Fruit fly (Drosophila melanogaster) whole organism, embryonic: ENCODE measurements around the gene SamDC.
A peak's percentile ranks its signal among the peaks of the same experiment; 100 is the strongest.

ENCODE experiments used
- Abd-B ChIP-seq: fragments of 200-800 bp; sonication (Bioruptor generic); optimal IDR thresholded peaks from 2 replicates; lab custom pipeline; 2018; ENCODE audit warnings: missing biosample characterization, mild to moderate bottlenecking, missing genetic modification characterization, moderate library complexity
- CG10321 ChIP-seq: fragments of 200-800 bp; sonication (Bioruptor generic); IDR thresholded peaks from 2 replicates; pipeline ENCODE4 v1.3.6; 2022; ENCODE audit warnings: missing biosample characterization, missing genetic modification characterization
- CG17385 ChIP-seq: fragments of 200-800 bp; sonication (Bioruptor generic); optimal IDR thresholded peaks from 3 replicates; lab custom pipeline; 2018; ENCODE audit warnings: missing biosample characterization, mild to moderate bottlenecking, missing genetic modification characterization
- CG17568 ChIP-seq: fragments of 200-800 bp; sonication (Bioruptor generic); optimal IDR thresholded peaks from 2 replicates; lab custom pipeline; 2018; ENCODE audit warnings: missing biosample characterization, mild to moderate bottlenecking, missing genetic modification characterization, moderate library complexity
- CG17612 ChIP-seq: fragments of 200-800 bp; sonication (Bioruptor generic); IDR thresholded peaks from 2 replicates; pipeline ENCODE4 v1.3.6; 2022; ENCODE audit warnings: missing biosample characterization, missing genetic modification characterization
- CG18619 ChIP-seq: fragments of 200-800 bp; sonication (Bioruptor generic); optimal IDR thresholded peaks from 3 replicates; lab custom pipeline; 2017; ENCODE audit warnings: missing biosample characterization, mild to moderate bottlenecking, missing genetic modification characterization
- CG2120 ChIP-seq: fragments of 200-800 bp; sonication (Bioruptor generic); optimal IDR thresholded peaks from 3 replicates; lab custom pipeline; 2016; ENCODE audit warnings: missing biosample characterization, missing genetic modification characterization
- CG32532 ChIP-seq: fragments of 200-800 bp; sonication (Bioruptor generic); IDR thresholded peaks from 2 replicates; pipeline ENCODE4 v1.3.6; 2022; ENCODE audit warnings: missing biosample characterization, missing genetic modification characterization
- CG4424 ChIP-seq: fragments of 200-800 bp; sonication (Bioruptor generic); optimal IDR thresholded peaks from 3 replicates; lab custom pipeline; 2016; ENCODE audit warnings: missing biosample characterization, missing genetic modification characterization
- CG4617 ChIP-seq: fragments of 200-800 bp; sonication (Bioruptor generic); optimal IDR thresholded peaks from 3 replicates; lab custom pipeline; 2016; ENCODE audit warnings: missing biosample characterization, missing genetic modification characterization, borderline replicate concordance
- CG7745 ChIP-seq: fragments of 200-800 bp; sonication (Bioruptor generic); optimal IDR thresholded peaks from 2 replicates; lab custom pipeline; 2018; ENCODE audit warnings: missing biosample characterization, mild to moderate bottlenecking, missing genetic modification characterization, moderate library complexity
- CG9609 ChIP-seq: fragments of 200-800 bp; sonication (Bioruptor generic); optimal IDR thresholded peaks from 3 replicates; lab custom pipeline; 2016; ENCODE audit warnings: missing biosample characterization, missing genetic modification characterization
- CTCF ChIP-seq: fragments of 200-800 bp; sonication (Bioruptor generic); optimal IDR thresholded peaks from 2 replicates; lab custom pipeline; 2017; ENCODE audit warnings: missing biosample characterization, mild to moderate bottlenecking, missing genetic modification characterization, moderate library complexity
- D19A ChIP-seq: fragments of 200-800 bp; optimal IDR thresholded peaks from 3 replicates; lab custom pipeline; 2019; ENCODE audit warnings: missing biosample characterization, mild to moderate bottlenecking, missing genetic modification characterization, moderate library complexity
- Dll ChIP-seq: fragments of 200-800 bp; sonication (Bioruptor generic); IDR thresholded peaks from 4 replicates; pipeline ENCODE4 v1.3.6; 2022; ENCODE audit warnings: missing biosample characterization, missing genetic modification characterization; ENCODE audit not compliant: partially characterized antibody
- E2f2 ChIP-seq: fragments of 200-800 bp; sonication (Bioruptor generic); IDR thresholded peaks from 2 replicates; pipeline ENCODE4 v1.3.6; 2022; ENCODE audit warnings: missing biosample characterization, missing genetic modification characterization
- HHEX ChIP-seq: fragments of 200-800 bp; sonication (Bioruptor generic); optimal IDR thresholded peaks from 3 replicates; lab custom pipeline; 2017; ENCODE audit warnings: missing biosample characterization, mild to moderate bottlenecking, missing genetic modification characterization, missing genetic modification reagents
- HLH4C ChIP-seq: fragments of 200-800 bp; sonication (Bioruptor generic); IDR thresholded peaks from 3 replicates; pipeline ENCODE4 v1.3.6; 2022; ENCODE audit warnings: missing biosample characterization, missing genetic modification characterization; ENCODE audit not compliant: partially characterized antibody
- Hmx ChIP-seq: fragments of 200-800 bp; sonication (Bioruptor generic); optimal IDR thresholded peaks from 2 replicates; lab custom pipeline; 2016; ENCODE audit warnings: missing biosample characterization, missing genetic modification characterization
- MESR4 ChIP-seq: fragments of 200-800 bp; sonication (Bioruptor generic); optimal IDR thresholded peaks from 2 replicates; lab custom pipeline; 2018; ENCODE audit warnings: missing biosample characterization, mild to moderate bottlenecking, missing genetic modification characterization, moderate library complexity
- Optix ChIP-seq: fragments of 200-800 bp; sonication (Bioruptor generic); IDR thresholded peaks from 3 replicates; pipeline ENCODE4 v1.3.6; 2022; ENCODE audit warnings: missing biosample characterization, missing genetic modification characterization
- Rx ChIP-seq: fragments of 200-800 bp; sonication (Bioruptor generic); IDR thresholded peaks from 2 replicates; pipeline ENCODE4 v1.3.6; 2022; ENCODE audit warnings: missing biosample characterization, missing genetic modification characterization
- Sin3A ChIP-seq: fragments of >200 bp; optimal IDR thresholded peaks from 2 replicates; lab custom pipeline; 2018
- Sox100B ChIP-seq: fragments of 200-800 bp; sonication (Bioruptor generic); optimal IDR thresholded peaks from 3 replicates; lab custom pipeline; 2018; ENCODE audit warnings: missing biosample characterization, mild to moderate bottlenecking, missing genetic modification characterization
- Xrp1 ChIP-seq: fragments of 200-800 bp; sonication (Bioruptor generic); IDR thresholded peaks from 2 replicates; pipeline ENCODE4 v1.3.6; 2022; ENCODE audit warnings: missing biosample characterization, missing genetic modification characterization
- abd-A ChIP-seq: fragments of 200-800 bp; sonication (Bioruptor generic); optimal IDR thresholded peaks from 3 replicates; lab custom pipeline; 2019; ENCODE audit warnings: missing biosample characterization, mild to moderate bottlenecking, missing genetic modification characterization, moderate library complexity
- ash1 ChIP-seq: fragments of 200-800 bp; sonication (Bioruptor generic); optimal IDR thresholded peaks from 2 replicates; lab custom pipeline; 2018; ENCODE audit warnings: missing biosample characterization, mild to moderate bottlenecking, missing genetic modification characterization
- btn ChIP-seq: fragments of 200-800 bp; sonication (Bioruptor generic); optimal IDR thresholded peaks from 2 replicates; lab custom pipeline; 2016; ENCODE audit warnings: missing biosample characterization, missing genetic modification characterization
- chif ChIP-seq, 2 experiments: fragments of 200-800 bp; sonication (Bioruptor generic); optimal IDR thresholded peaks; 3 replicates each; lab custom pipeline; 2016; ENCODE audit warnings: missing biosample characterization in 2 of 2, missing genetic modification characterization in 2 of 2
- chn ChIP-seq: fragments of 200-800 bp; sonication (Bioruptor generic); optimal IDR thresholded peaks from 2 replicates; lab custom pipeline; 2016; ENCODE audit warnings: missing biosample characterization, missing genetic modification characterization
- corto ChIP-seq: fragments of 200-800 bp; sonication (Bioruptor generic); optimal IDR thresholded peaks from 2 replicates; lab custom pipeline; 2016; ENCODE audit warnings: missing biosample characterization, mild to moderate bottlenecking, missing genetic modification characterization, moderate library complexity
- disco-r ChIP-seq: fragments of 200-800 bp; sonication (Bioruptor generic); optimal IDR thresholded peaks from 2 replicates; lab custom pipeline; 2016; ENCODE audit warnings: missing biosample characterization, missing genetic modification characterization
- eve ChIP-seq, 2 experiments: fragments of >200 bp; optimal IDR thresholded peaks; 2 replicates each; lab custom pipeline; 2017; ENCODE audit warnings: missing biosample characterization in 2 of 2, missing genetic modification characterization in 2 of 2
- ewg ChIP-seq: fragments of 200-800 bp; sonication (Bioruptor generic); optimal IDR thresholded peaks from 3 replicates; lab custom pipeline; 2017; ENCODE audit warnings: mild to moderate bottlenecking, missing biosample characterization, missing genetic modification reagents, missing genetic modification characterization
- gem ChIP-seq: fragments of 200-800 bp; sonication (Bioruptor generic); optimal IDR thresholded peaks from 2 replicates; lab custom pipeline; 2019; ENCODE audit warnings: missing biosample characterization, mild to moderate bottlenecking, missing genetic modification characterization, moderate library complexity
- gfzf ChIP-seq: fragments of 200-800 bp; sonication (Bioruptor generic); optimal IDR thresholded peaks from 2 replicates; lab custom pipeline; 2016; ENCODE audit warnings: missing biosample characterization, mild to moderate bottlenecking, missing genetic modification characterization, moderate library complexity
- hkb ChIP-seq, 2 experiments: fragments of 200-800 bp in 1 of 2; fragments of >200 bp in 1 of 2; sonication (Bioruptor generic) in 1 of 2; IDR thresholded peaks in 1 of 2; optimal IDR thresholded peaks in 1 of 2; 2 replicates each; pipeline versions ENCODE4 v1.3.6 to Lab custom; 2017 to 2022; ENCODE audit warnings: missing biosample characterization in 1 of 2, missing genetic modification characterization in 1 of 2
- jumu ChIP-seq: fragments of 200-800 bp; sonication (Bioruptor generic); optimal IDR thresholded peaks from 3 replicates; lab custom pipeline; 2016; ENCODE audit warnings: missing biosample characterization, missing genetic modification characterization
- ken ChIP-seq: fragments of 200-800 bp; sonication (Bioruptor generic); IDR thresholded peaks from 3 replicates; pipeline ENCODE4 v1.3.6; 2022; ENCODE audit warnings: missing biosample characterization, missing genetic modification characterization
- klu ChIP-seq: fragments of 200-800 bp; sonication (Bioruptor generic); IDR thresholded peaks from 2 replicates; pipeline ENCODE4 v1.3.6; 2022; ENCODE audit warnings: missing biosample characterization, missing genetic modification characterization
- lola ChIP-seq, 3 experiments: fragments of >200 bp in 2 of 3; fragments of 200-800 bp in 1 of 3; sonication (Bioruptor generic) in 1 of 3; optimal IDR thresholded peaks; 2 replicates each; lab custom pipeline; 2017 to 2019; ENCODE audit warnings: missing biosample characterization in 3 of 3, missing genetic modification characterization in 3 of 3, mild to moderate bottlenecking in 1 of 3, moderate library complexity in 1 of 3
- mirr ChIP-seq: fragments of 200-800 bp; sonication (Bioruptor generic); optimal IDR thresholded peaks from 3 replicates; lab custom pipeline; 2018; ENCODE audit warnings: missing biosample characterization, mild to moderate bottlenecking, missing genetic modification characterization
- nerfin-1 ChIP-seq: fragments of 200-800 bp; sonication (Bioruptor generic); optimal IDR thresholded peaks from 3 replicates; lab custom pipeline; 2019; ENCODE audit warnings: missing biosample characterization, mild to moderate bottlenecking, missing genetic modification characterization, moderate library complexity
- peb ChIP-seq: fragments of 200-800 bp; sonication (Bioruptor generic); IDR thresholded peaks from 2 replicates; pipeline ENCODE4 v1.3.6; 2022; ENCODE audit warnings: missing biosample characterization, missing genetic modification characterization
- psq ChIP-seq: fragments of 200-800 bp; sonication (Bioruptor generic); optimal IDR thresholded peaks from 2 replicates; lab custom pipeline; 2017; ENCODE audit warnings: missing biosample characterization, missing genetic modification characterization
- seq ChIP-seq: fragments of 200-800 bp; sonication (Bioruptor generic); IDR thresholded peaks from 2 replicates; pipeline ENCODE4 v1.3.6; 2022; ENCODE audit warnings: missing biosample characterization, missing genetic modification characterization
- sima ChIP-seq: fragments of 200-800 bp; sonication (Bioruptor generic); optimal IDR thresholded peaks from 2 replicates; lab custom pipeline; 2016; ENCODE audit warnings: missing biosample characterization, missing genetic modification characterization
- stc ChIP-seq: fragments of 200-800 bp; sonication (Bioruptor generic); IDR thresholded peaks from 2 replicates; pipeline ENCODE4 v1.3.6; 2022; ENCODE audit warnings: missing biosample characterization, missing genetic modification characterization
- tll ChIP-seq, 2 experiments: fragments of 200-800 bp in 1 of 2; fragments of >200 bp in 1 of 2; sonication (Bioruptor generic) in 1 of 2; optimal IDR thresholded peaks; 2 replicates each; lab custom pipeline; 2017 to 2019; ENCODE audit warnings: missing biosample characterization in 2 of 2, missing genetic modification characterization in 2 of 2, mild to moderate bottlenecking in 1 of 2, moderate library complexity in 1 of 2
- unpg ChIP-seq: fragments of 200-800 bp; sonication (Bioruptor generic); optimal IDR thresholded peaks from 3 replicates; lab custom pipeline; 2018; ENCODE audit warnings: missing biosample characterization, mild to moderate bottlenecking, missing genetic modification characterization, moderate library complexity

The SamDC gene

DNA sequence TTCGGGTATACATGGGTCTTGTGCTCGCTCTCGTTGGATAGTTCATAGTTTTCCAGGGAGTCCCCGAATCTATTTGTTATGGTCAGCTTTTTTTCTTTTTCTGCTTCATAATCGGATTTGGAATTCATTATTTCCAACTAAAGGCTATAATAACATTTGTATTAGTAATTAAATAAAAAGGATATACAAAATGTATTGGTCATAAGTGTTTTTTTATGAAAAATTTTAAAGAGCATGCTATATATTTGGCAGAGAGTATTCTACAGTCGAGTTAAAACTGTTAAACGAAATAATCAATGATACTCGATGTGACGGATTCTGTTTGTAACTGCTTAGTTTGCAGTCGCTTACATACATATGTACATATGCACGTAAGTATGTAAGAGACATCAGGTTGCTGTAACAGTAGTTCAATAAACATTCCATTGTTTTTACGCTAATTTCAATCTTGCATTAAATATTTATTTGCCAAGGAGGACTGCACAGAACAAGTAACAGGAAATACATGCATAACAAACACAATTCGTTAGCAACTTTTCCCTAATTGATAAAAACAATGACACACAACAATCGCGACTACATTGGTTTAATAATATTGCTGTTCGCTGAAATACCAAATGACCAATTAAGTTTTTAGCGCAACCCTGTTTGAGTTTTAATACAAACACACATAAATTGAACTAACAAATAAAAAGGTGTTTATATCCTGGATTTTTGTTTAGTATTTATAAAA, 40.0 kb upstream of the SamDC start (continued):
- TF ChIP-seq stc (GFP tag; lab: Robert Waterston, UW): no peak
- no peak for TF ChIP-seq klu (GFP tag; lab: Robert Waterston, UW)
- TF ChIP-seq disco-r: no peak
- TF ChIP-seq Optix (GFP tag; lab: Robert Waterston, UW): no peak
- TF ChIP-seq jumu: no peak
- no peak for TF ChIP-seq mirr
- no peak for TF ChIP-seq tll (GFP tag; optimal IDR thresholded peaks at IDR 0.05; lab: Kevin White, UChicago)
- TF ChIP-seq Dll (GFP tag; lab: Robert Waterston, UW): no peak
- no peak for TF ChIP-seq psq (GFP tag; lab: Kevin White, UChicago)
- TF ChIP-seq CTCF: no peak
- no peak for TF ChIP-seq Sin3A (lab: Kevin White, UChicago)
- TF ChIP-seq HHEX: no peak
- peak in 1 of 2 experiments; percentile 41 for TF ChIP-seq eve (GFP tag; optimal IDR thresholded peaks at IDR 0.05; lab: Kevin White, UChicago)
- TF ChIP-seq corto (GFP tag; lab: Kevin White, UChicago): no peak
- TF ChIP-seq ewg (GFP tag; lab: Kevin White, UChicago): no peak
- TF ChIP-seq CG7745: no peak
- TF ChIP-seq btn (GFP tag; lab: Kevin White, UChicago): no peak
- peak; percentile 6 for TF ChIP-seq nerfin-1
- no peak for TF ChIP-seq Hmx (GFP tag; lab: Kevin White, UChicago)
- TF ChIP-seq lola (GFP tag; optimal IDR thresholded peaks at IDR 0.05; lab: Kevin White, UChicago): no peak
- no peak for TF ChIP-seq chn
- peak; percentile 0 for TF ChIP-seq CG2120
- peak; percentile 77 for TF ChIP-seq CG4617 (GFP tag; lab: Kevin White, UChicago)
- no peak for TF ChIP-seq peb
- TF ChIP-seq D19A (tag; lab: Kevin White, UChicago): peak; percentile 90
- TF ChIP-seq HLH4C: 0 out of 3 replicates have a peak, but pooled peaks have one; percentile 47
- no peak for TF ChIP-seq CG10321
- TF ChIP-seq ash1 (GFP tag; lab: Kevin White, UChicago): no peak
- TF ChIP-seq Sox100B (GFP tag; lab: Kevin White, UChicago): no peak
- TF ChIP-seq seq: no peak
- no peak for TF ChIP-seq CG18619 (GFP tag; lab: Kevin White, UChicago)
- TF ChIP-seq CG17385: no peak
- no peak for TF ChIP-seq hkb (optimal IDR thresholded peaks at IDR 0.05; lab: Kevin White, UChicago)
- 0 out of 2 replicates have a peak, but pooled peaks have one; percentile 13 for TF ChIP-seq hkb (GFP tag; IDR thresholded peaks at IDR 0.05; lab: Robert Waterston, UW)
- TF ChIP-seq CG4424 (GFP tag; lab: Kevin White, UChicago): no peak
- peak; percentile 62 for TF ChIP-seq gem (tag; lab: Kevin White, UChicago)
- TF ChIP-seq Rx (GFP tag; lab: Robert Waterston, UW): no peak
- TF ChIP-seq gfzf (GFP tag; lab: Kevin White, UChicago): no peak
- no peak for TF ChIP-seq Abd-B (GFP tag; lab: Kevin White, UChicago)
- TF ChIP-seq unpg: peak; percentile 30
- no peak for TF ChIP-seq CG9609 (GFP tag; lab: Kevin White, UChicago)
- TF ChIP-seq abd-A: no peak
- TF ChIP-seq Xrp1 (GFP tag; lab: Robert Waterston, UW): peak; percentile 40; the same call in 1 of the 2 replicates
- no peak for TF ChIP-seq E2f2 (GFP tag; lab: Robert Waterston, UW)
- no peak for TF ChIP-seq sima
- TF ChIP-seq ken: no peak
- no peak for TF ChIP-seq CG17612 (GFP tag; lab: Robert Waterston, UW)
- no peak for TF ChIP-seq chif (GFP tag; optimal IDR thresholded peaks at IDR 0.05; lab: Kevin White, UChicago)
- TF ChIP-seq MESR4 (GFP tag; lab: Kevin White, UChicago): peak; percentile 70
- TF ChIP-seq CG17568 (GFP tag; lab: Kevin White, UChicago): peak; percentile 8
- no peak for TF ChIP-seq CG32532 (GFP tag; lab: Robert Waterston, UW)
